Fruit fly (Drosophila melanogaster): ENCODE measurements around the gene Alr.

Gene Alr

DNA sequence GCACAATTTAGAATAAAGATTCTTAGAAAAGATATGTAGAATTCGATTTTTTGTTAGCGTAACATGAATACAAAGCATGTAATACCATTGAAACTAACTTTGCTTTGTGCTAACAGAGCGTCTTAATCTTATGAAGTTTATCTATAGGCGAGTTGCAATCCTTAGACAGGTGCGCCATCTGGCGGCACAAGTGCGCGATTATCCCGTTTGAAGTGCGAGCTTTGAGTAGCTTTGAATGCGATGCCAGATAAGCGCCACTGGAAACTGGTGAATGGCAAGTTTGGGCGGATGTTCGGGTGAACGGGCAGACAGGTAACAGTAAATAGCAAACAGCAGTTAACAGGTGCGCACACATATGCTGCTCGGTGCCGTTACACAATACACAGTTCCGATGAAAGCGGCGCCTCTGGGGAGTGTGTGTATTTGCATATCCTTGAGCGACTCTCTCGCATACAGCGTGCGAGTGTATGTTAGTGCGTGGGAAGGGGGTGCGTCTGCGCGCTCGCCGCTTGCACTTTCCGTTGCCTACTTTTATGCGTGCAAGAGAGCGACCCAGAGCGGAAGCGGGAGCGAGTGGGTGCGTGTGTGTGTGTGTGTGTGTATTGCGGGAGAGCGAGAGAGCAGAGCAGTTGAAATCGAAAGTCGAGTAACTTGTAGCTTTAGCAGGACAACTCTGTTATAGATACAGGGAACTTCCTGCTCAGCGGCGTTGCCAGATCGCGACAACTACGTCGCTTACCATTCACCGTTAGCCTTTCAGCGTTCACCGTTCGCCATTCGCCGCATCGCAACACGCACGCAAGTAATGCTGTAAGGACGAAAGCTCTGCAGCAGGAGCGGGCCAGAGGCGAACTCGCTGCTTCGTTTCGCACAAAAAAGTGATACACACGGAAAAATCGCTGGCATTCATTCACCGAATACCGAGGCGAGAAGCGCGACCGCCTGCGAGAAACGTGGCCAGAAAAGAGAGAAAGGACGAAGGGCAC lies 29.8 kb upstream of the Alr start, which contains the start of gene CG12531:
Gene CG12531, plus strand, starts transcription at position 936 of the 986 bp plus-strand sequence.
- TF ChIP-seq CG32772 (GFP tag; IDR thresholded peaks at IDR 0.05) (no peak), Side (GFP tag; optimal IDR thresholded peaks at IDR 0.05) (no peak), Opbp (GFP tag; IDR thresholded peaks at IDR 0.05; ENCODE audit: partially characterized antibody) (no peak), HmgZ (tag; optimal IDR thresholded peaks at IDR 0.05) (no peak), nerfin-1 (tag; optimal IDR thresholded peaks at IDR 0.05) (no peak), cg (GFP tag; optimal IDR thresholded peaks at IDR 0.05) (peak; percentile 61), otp (GFP tag; IDR thresholded peaks at IDR 0.05) (no peak), CG32767 (GFP tag; IDR thresholded peaks at IDR 0.05) (peak; percentile 61; the same call in 1 of the 2 replicates), CG10959 (GFP tag; IDR thresholded peaks at IDR 0.05) (no peak), yki (optimal IDR thresholded peaks at IDR 0.05) (peak; percentile 7), CG10274 (GFP tag; optimal IDR thresholded peaks at IDR 0.05) (no peak), H15 (GFP tag; IDR thresholded peaks at IDR 0.05) (no peak), wek (GFP tag; optimal IDR thresholded peaks at IDR 0.05) (no peak), ind (GFP tag; optimal IDR thresholded peaks at IDR 0.05) (no peak), Kr (GFP tag; optimal IDR thresholded peaks at IDR 0.05) (no peak), Optix (GFP tag; IDR thresholded peaks at IDR 0.05) (no peak), CG18619 (GFP tag; optimal IDR thresholded peaks at IDR 0.05) (no peak), CG8478 (optimal IDR thresholded peaks at IDR 0.05) (peak; percentile 22), Fer3 (tag; optimal IDR thresholded peaks at IDR 0.05) (no peak), Trl (optimal IDR thresholded peaks at IDR 0.05) (peak; percentile 67 to 81), Trl (GFP tag; optimal IDR thresholded peaks at IDR 0.05) (no peak), Doc3 (GFP tag; IDR thresholded peaks at IDR 0.05; ENCODE audit: partially characterized antibody) (no peak), CG9797 (GFP tag; optimal IDR thresholded peaks at IDR 0.05) (no peak), CG12219 (GFP tag; optimal IDR thresholded peaks at IDR 0.05) (no peak), CG7928 (GFP tag; optimal IDR thresholded peaks at IDR 0.05) (no peak), pho (GFP tag; optimal IDR thresholded peaks at IDR 0.05) (no peak), CG1233 (GFP tag; optimal IDR thresholded peaks at IDR 0.05) (no peak), ewg (GFP tag; optimal IDR thresholded peaks at IDR 0.05) (peak; percentile 90), CG34224 (GFP tag; IDR thresholded peaks at IDR 0.05; ENCODE audit: partially characterized antibody) (no peak), CG14050 (GFP tag; IDR thresholded peaks at IDR 0.05) (no peak), CG7786 (GFP tag; optimal IDR thresholded peaks at IDR 0.05) (no peak), CG3281 (GFP tag; optimal IDR thresholded peaks at IDR 0.05) (no peak), crol (GFP tag; IDR thresholded peaks at IDR 0.05) (peak; percentile 10; the same call in 1 of the 2 replicates), gsb-n (tag; optimal IDR thresholded peaks at IDR 0.05) (no peak), PHDP (tag; optimal IDR thresholded peaks at IDR 0.05) (no peak), CTCF (GFP tag; optimal IDR thresholded peaks at IDR 0.05) (peak; percentile 89), CG8089 (GFP tag; optimal IDR thresholded peaks at IDR 0.05) (no peak), pros (GFP tag; optimal IDR thresholded peaks at IDR 0.05) (peak; percentile 39), Ets65A (GFP tag) (no peak), chn (GFP tag; optimal IDR thresholded peaks at IDR 0.05) (no peak), pzg (GFP tag; optimal IDR thresholded peaks at IDR 0.05) (peak; percentile 10), Med (GFP tag) (peak; percentile 20), CG10321 (GFP tag; IDR thresholded peaks at IDR 0.05) (no peak), Xbp1 (GFP tag; optimal IDR thresholded peaks at IDR 0.05) (no peak), abd-A (tag; optimal IDR thresholded peaks at IDR 0.05) (peak; percentile 14), CG11093 (GFP tag; IDR thresholded peaks at IDR 0.05) (no peak), CG13123 (GFP tag; optimal IDR thresholded peaks at IDR 0.05) (no peak), Chrac-16 (GFP tag; optimal IDR thresholded peaks at IDR 0.05) (no peak), CG13894 (tag; optimal IDR thresholded peaks at IDR 0.05) (peak; percentile 24), tup (GFP tag; optimal IDR thresholded peaks at IDR 0.05) (no peak), CG17361 (GFP tag; IDR thresholded peaks at IDR 0.05) (no peak)
